Worm (Caenorhabditis elegans) whole organism, L2 larva: ENCODE measurements around the gene T19D2.13.

Experiments used
- R02D3.7 ChIP-seq: fragments of 150-350 bp; optimal IDR thresholded peaks from 2 replicates; lab custom pipeline; 2014; ENCODE audit warnings: missing biosample characterization, missing genetic modification characterization
- Y55F3AM.14 ChIP-seq: fragments of 200-800 bp; sonication (Bioruptor generic); optimal IDR thresholded peaks from 2 replicates; lab custom pipeline; 2018; ENCODE audit warnings: mild to moderate bottlenecking, missing genetic modification characterization, missing compliant biosample characterization
- ZK546.5 ChIP-seq: sonication (generic microtip); optimal IDR thresholded peaks from 2 replicates; lab custom pipeline; 2017; ENCODE audit warnings: missing biosample characterization, missing genetic modification characterization
- ama-1 ChIP-seq: fragments of 150-350 bp; optimal IDR thresholded peaks from 2 replicates; lab custom pipeline; 2018; ENCODE audit warnings: inconsistent platforms
- ceh-16 ChIP-seq: fragments of 150-350 bp; optimal IDR thresholded peaks from 2 replicates; lab custom pipeline; 2014; ENCODE audit warnings: missing biosample characterization, missing genetic modification characterization
- ceh-82 ChIP-seq: fragments of 150-350 bp; optimal IDR thresholded peaks from 2 replicates; lab custom pipeline; 2014; ENCODE audit warnings: missing biosample characterization, missing genetic modification characterization
- egl-27 ChIP-seq: sonication (generic microtip); optimal IDR thresholded peaks from 3 replicates; lab custom pipeline; 2017; ENCODE audit warnings: missing biosample characterization, missing genetic modification reagents, missing genetic modification characterization
- elt-1 ChIP-seq: fragments of 150-350 bp; optimal IDR thresholded peaks from 2 replicates; lab custom pipeline; 2014; ENCODE audit warnings: missing biosample characterization, missing genetic modification characterization
- nhr-11 ChIP-seq: fragments of 150-350 bp; optimal IDR thresholded peaks from 2 replicates; lab custom pipeline; 2014; ENCODE audit warnings: missing biosample characterization, missing genetic modification characterization
- nhr-237 ChIP-seq: fragments of 150-350 bp; optimal IDR thresholded peaks from 2 replicates; lab custom pipeline; 2014; ENCODE audit warnings: missing biosample characterization, missing genetic modification characterization
- nhr-25 ChIP-seq: fragments of 150-350 bp; sonication (generic microtip); optimal IDR thresholded peaks from 3 replicates; lab custom pipeline; 2014; ENCODE audit warnings: missing biosample characterization, missing genetic modification characterization
- skn-1 ChIP-seq: sonication (generic microtip); optimal IDR thresholded peaks from 2 replicates; lab custom pipeline; 2017; ENCODE audit warnings: missing biosample characterization, missing genetic modification characterization
- unc-62 ChIP-seq: fragments of 150-350 bp; optimal IDR thresholded peaks from 2 replicates; lab custom pipeline; 2014; ENCODE audit warnings: missing biosample characterization, missing genetic modification reagents, missing genetic modification characterization
- ztf-1 ChIP-seq: fragments of 200-800 bp; sonication (Bioruptor generic); conservative IDR thresholded peaks from 2 replicates; pipeline ENCODE4 v1.3.6; 2022; ENCODE audit warnings: missing genetic modification characterization, missing compliant biosample characterization

DNA sequence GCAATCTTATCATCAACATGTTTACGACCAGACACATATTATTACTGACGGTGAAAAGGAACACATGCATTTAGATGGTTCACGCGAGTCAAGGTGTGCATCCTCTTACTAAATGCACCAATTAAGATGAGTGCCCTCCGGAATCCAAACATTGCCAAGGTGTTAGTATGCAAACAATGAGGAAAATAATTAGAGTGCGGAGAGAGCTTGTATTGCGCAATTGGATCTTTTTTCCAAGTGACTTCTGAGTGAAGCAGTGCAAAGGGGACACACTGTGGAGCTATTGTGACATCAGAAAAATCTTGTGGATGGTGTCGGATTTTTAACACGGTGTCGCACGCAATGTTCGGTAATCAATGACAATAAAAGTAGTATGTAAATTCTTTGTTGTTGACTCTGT is 35.1 kb upstream of the T19D2.13 start:
- no peak for TF ChIP-seq egl-27 (tag; lab: Kevin White, UChicago)
- no peak for TF ChIP-seq ama-1 (lab: Kevin White, UChicago)
- TF ChIP-seq R02D3.7 (tag; lab: Kevin White, UChicago) = no peak
- no peak for TF ChIP-seq ceh-82 (tag; lab: Kevin White, UChicago)
- TF ChIP-seq ceh-16 (tag; lab: Kevin White, UChicago) = no peak
- TF ChIP-seq skn-1 = no peak
- no peak for TF ChIP-seq unc-62 (GFP tag; lab: Kevin White, UChicago)
- no peak for TF ChIP-seq nhr-25 (tag; lab: Kevin White, UChicago)
- no peak for TF ChIP-seq nhr-237
- no peak for TF ChIP-seq elt-1 (tag; lab: Kevin White, UChicago)
- no peak for TF ChIP-seq ZK546.5 (tag; lab: Kevin White, UChicago)
- no peak for TF ChIP-seq ztf-1 (GFP tag; lab: Robert Waterston, UW)
- no peak for TF ChIP-seq nhr-11
- no peak for TF ChIP-seq Y55F3AM.14 (GFP tag; lab: Kevin White, UChicago)
